Fruit fly (Drosophila melanogaster) whole organism, prepupa: ENCODE data around the gene Ctl1.

Source experiments
- CG10669 ChIP-seq: fragments of 200-800 bp; sonication (Bioruptor generic); optimal IDR thresholded peaks from 3 replicates; lab custom pipeline; 2018; ENCODE audit warnings: missing biosample characterization, mild to moderate bottlenecking, missing genetic modification characterization, moderate library complexity
- CG11294 ChIP-seq: fragments of 200-800 bp; sonication (Bioruptor generic); IDR thresholded peaks from 2 replicates; pipeline ENCODE4 v1.3.6; 2022; ENCODE audit warnings: missing biosample characterization, missing genetic modification characterization
- CG11902 ChIP-seq: fragments of 200-800 bp; sonication (Bioruptor generic); optimal IDR thresholded peaks from 3 replicates; lab custom pipeline; 2016; ENCODE audit warnings: missing biosample characterization, missing genetic modification characterization
- CG15336 ChIP-seq: fragments of 200-800 bp; sonication (Bioruptor generic); IDR thresholded peaks from 2 replicates; pipeline ENCODE4 v1.3.6; 2022; ENCODE audit warnings: missing biosample characterization, missing genetic modification characterization
- CG1621 ChIP-seq: fragments of 200-800 bp; sonication (Bioruptor generic); optimal IDR thresholded peaks from 3 replicates; lab custom pipeline; 2018; ENCODE audit warnings: missing biosample characterization, mild to moderate bottlenecking, missing genetic modification characterization
- CG3032 ChIP-seq: fragments of 200-800 bp; optimal IDR thresholded peaks from 2 replicates; lab custom pipeline; 2019; ENCODE audit warnings: missing biosample characterization, mild to moderate bottlenecking, missing genetic modification characterization, moderate library complexity
- CG32006 ChIP-seq: fragments of 200-800 bp; sonication (Bioruptor generic); optimal IDR thresholded peaks from 3 replicates; lab custom pipeline; 2017; ENCODE audit warnings: missing biosample characterization, mild to moderate bottlenecking, missing genetic modification characterization
- CG34406 ChIP-seq: fragments of 200-800 bp; sonication (Bioruptor generic); optimal IDR thresholded peaks from 3 replicates; lab custom pipeline; 2016; ENCODE audit warnings: missing biosample characterization, missing genetic modification characterization
- CG3919 ChIP-seq: fragments of 200-800 bp; sonication (Bioruptor generic); optimal IDR thresholded peaks from 3 replicates; lab custom pipeline; 2016; ENCODE audit warnings: missing biosample characterization, missing genetic modification characterization
- CG4318 ChIP-seq: fragments of 200-800 bp; sonication (Bioruptor generic); optimal IDR thresholded peaks from 3 replicates; lab custom pipeline; 2017; ENCODE audit warnings: missing biosample characterization, mild to moderate bottlenecking, missing genetic modification characterization
- CG6276 ChIP-seq: fragments of 200-800 bp; sonication (Bioruptor generic); optimal IDR thresholded peaks from 2 replicates; lab custom pipeline; 2017; ENCODE audit warnings: missing biosample characterization, mild to moderate bottlenecking, missing genetic modification characterization
- CG6792 ChIP-seq: fragments of 200-800 bp; sonication (Bioruptor generic); optimal IDR thresholded peaks from 3 replicates; lab custom pipeline; 2016; ENCODE audit warnings: missing biosample characterization, missing genetic modification characterization
- CG6808 ChIP-seq: fragments of 200-800 bp; sonication (Bioruptor generic); optimal IDR thresholded peaks from 3 replicates; lab custom pipeline; 2017; ENCODE audit warnings: missing biosample characterization, missing genetic modification characterization, mild to moderate bottlenecking, moderate library complexity, missing genetic modification reagents
- CG6854 ChIP-seq: fragments of 200-800 bp; sonication (Bioruptor generic); optimal IDR thresholded peaks from 2 replicates; lab custom pipeline; 2017; ENCODE audit warnings: missing biosample characterization, mild to moderate bottlenecking, missing genetic modification characterization
- CG7368 ChIP-seq: fragments of 200-800 bp; sonication (Bioruptor generic); optimal IDR thresholded peaks from 3 replicates; lab custom pipeline; 2016; ENCODE audit warnings: missing biosample characterization, missing genetic modification characterization
- CG8119 ChIP-seq: fragments of 200-800 bp; sonication (Bioruptor generic); IDR thresholded peaks from 3 replicates; pipeline ENCODE4 v1.3.6; 2022; ENCODE audit warnings: missing biosample characterization, missing genetic modification characterization
- CG8319 ChIP-seq: fragments of 200-800 bp; sonication (Bioruptor generic); optimal IDR thresholded peaks from 3 replicates; lab custom pipeline; 2016; ENCODE audit warnings: missing biosample characterization, missing genetic modification characterization
- CG8632 ChIP-seq: fragments of 200-800 bp; sonication (Bioruptor generic); optimal IDR thresholded peaks from 3 replicates; lab custom pipeline; 2016; ENCODE audit warnings: missing biosample characterization, missing genetic modification characterization
- CG9139 ChIP-seq: fragments of 200-800 bp; sonication (Bioruptor generic); optimal IDR thresholded peaks from 3 replicates; lab custom pipeline; 2017; ENCODE audit warnings: missing biosample characterization, mild to moderate bottlenecking, missing genetic modification characterization
- Eip75B ChIP-seq: fragments of 200-800 bp; sonication (Bioruptor generic); optimal IDR thresholded peaks from 3 replicates; lab custom pipeline; 2016; ENCODE audit warnings: missing biosample characterization, missing genetic modification characterization
- Eip78C ChIP-seq: fragments of 200-800 bp; sonication (Bioruptor generic); peaks from one replicate; lab custom pipeline; 2016; ENCODE audit warnings: missing biosample characterization, missing genetic modification characterization
- Eip93F ChIP-seq: fragments of 200-800 bp; sonication (Bioruptor generic); optimal IDR thresholded peaks from 2 replicates; lab custom pipeline; 2016; ENCODE audit warnings: missing biosample characterization, mild to moderate bottlenecking, missing genetic modification characterization
- Ets21C ChIP-seq: fragments of 200-800 bp; sonication (Bioruptor generic); optimal IDR thresholded peaks from 3 replicates; lab custom pipeline; 2016; ENCODE audit warnings: missing biosample characterization, missing genetic modification characterization
- Ets96B ChIP-seq: fragments of 200-800 bp; optimal IDR thresholded peaks from 2 replicates; lab custom pipeline; 2019; ENCODE audit warnings: missing biosample characterization, mild to moderate bottlenecking, missing genetic modification characterization, moderate library complexity
- Hr39 ChIP-seq: fragments of 200-800 bp; sonication (Bioruptor generic); optimal IDR thresholded peaks from 2 replicates; lab custom pipeline; 2016; ENCODE audit warnings: missing biosample characterization, missing genetic modification characterization
- Hr4 ChIP-seq: fragments of 200-800 bp; sonication (Bioruptor generic); optimal IDR thresholded peaks from 3 replicates; lab custom pipeline; 2016; ENCODE audit warnings: missing biosample characterization, missing genetic modification characterization
- Lpt ChIP-seq: fragments of 200-800 bp; sonication (Bioruptor generic); optimal IDR thresholded peaks from 3 replicates; lab custom pipeline; 2016; ENCODE audit warnings: missing biosample characterization, missing genetic modification characterization
- Met ChIP-seq: fragments of 200-800 bp; sonication (Bioruptor generic); optimal IDR thresholded peaks from 3 replicates; lab custom pipeline; 2016; ENCODE audit warnings: missing biosample characterization, missing genetic modification characterization
- OdsH ChIP-seq: fragments of 200-800 bp; sonication (Bioruptor generic); optimal IDR thresholded peaks from 3 replicates; lab custom pipeline; 2016; ENCODE audit warnings: missing biosample characterization, missing genetic modification characterization
- Smox ChIP-seq: fragments of 200-800 bp; sonication (Bioruptor generic); optimal IDR thresholded peaks from 3 replicates; lab custom pipeline; 2016; ENCODE audit warnings: missing biosample characterization, missing genetic modification characterization
- Sox14 ChIP-seq: fragments of 200-800 bp; sonication (Bioruptor generic); optimal IDR thresholded peaks from 3 replicates; lab custom pipeline; 2016; ENCODE audit warnings: missing biosample characterization, missing genetic modification characterization
- achi ChIP-seq: fragments of 200-800 bp; sonication (Bioruptor generic); optimal IDR thresholded peaks from 3 replicates; lab custom pipeline; 2016; ENCODE audit warnings: missing biosample characterization, missing genetic modification characterization
- acj6 ChIP-seq: fragments of 200-800 bp; sonication (Bioruptor generic); optimal IDR thresholded peaks from 3 replicates; lab custom pipeline; 2016; ENCODE audit warnings: missing biosample characterization, missing genetic modification characterization
- cyc ChIP-seq: fragments of 200-800 bp; sonication (Bioruptor generic); optimal IDR thresholded peaks from 3 replicates; lab custom pipeline; 2016; ENCODE audit warnings: missing biosample characterization, missing genetic modification characterization
- dac ChIP-seq: fragments of 200-800 bp; sonication (Bioruptor generic); optimal IDR thresholded peaks from 2 replicates; lab custom pipeline; 2017; ENCODE audit warnings: missing biosample characterization, mild to moderate bottlenecking, missing genetic modification characterization
- dsx ChIP-seq: fragments of 200-800 bp; optimal IDR thresholded peaks from 3 replicates; lab custom pipeline; 2019; ENCODE audit warnings: missing biosample characterization, mild to moderate bottlenecking, missing genetic modification characterization, moderate library complexity; ENCODE audit not compliant: poor library complexity, severe bottlenecking
- eg ChIP-seq: fragments of 200-800 bp; sonication (Bioruptor generic); IDR thresholded peaks from 3 replicates; pipeline ENCODE4 v1.3.6; 2022; ENCODE audit warnings: missing biosample characterization, missing genetic modification characterization
- esn ChIP-seq: fragments of 200-800 bp; sonication (Bioruptor generic); optimal IDR thresholded peaks from 2 replicates; lab custom pipeline; 2016; ENCODE audit warnings: missing biosample characterization, mild to moderate bottlenecking, missing genetic modification characterization, moderate library complexity
- fd59A ChIP-seq: fragments of 200-800 bp; sonication (Bioruptor generic); optimal IDR thresholded peaks from 2 replicates; lab custom pipeline; 2017; ENCODE audit warnings: missing biosample characterization, mild to moderate bottlenecking, missing genetic modification characterization, missing genetic modification reagents
- fkh ChIP-seq: fragments of 200-800 bp; sonication (Bioruptor generic); optimal IDR thresholded peaks from 3 replicates; lab custom pipeline; 2017; ENCODE audit warnings: missing biosample characterization, mild to moderate bottlenecking, missing genetic modification characterization, moderate library complexity
- lz ChIP-seq: fragments of 200-800 bp; sonication (Bioruptor generic); optimal IDR thresholded peaks from 3 replicates; lab custom pipeline; 2016; ENCODE audit warnings: missing biosample characterization, missing genetic modification characterization
- pdm3 ChIP-seq: fragments of 200-800 bp; sonication (Bioruptor generic); optimal IDR thresholded peaks from 3 replicates; lab custom pipeline; 2016; ENCODE audit warnings: missing biosample characterization, missing genetic modification characterization
- salr ChIP-seq, 2 experiments: fragments of 200-800 bp; sonication (Bioruptor generic); optimal IDR thresholded peaks; 3 replicates each; lab custom pipeline; 2016 to 2018; ENCODE audit warnings: missing biosample characterization in 2 of 2, missing genetic modification characterization in 2 of 2, mild to moderate bottlenecking in 1 of 2
- spab ChIP-seq: fragments of 200-800 bp; sonication (Bioruptor generic); optimal IDR thresholded peaks from 2 replicates; lab custom pipeline; 2017; ENCODE audit warnings: missing biosample characterization, mild to moderate bottlenecking, missing genetic modification characterization, missing genetic modification reagents
- ss ChIP-seq, 2 experiments: fragments of 200-800 bp; sonication (Bioruptor generic); optimal IDR thresholded peaks; 2 replicates in 1 of 2; 3 replicates in 1 of 2; lab custom pipeline; 2017 to 2018; ENCODE audit warnings: mild to moderate bottlenecking in 2 of 2, missing biosample characterization in 2 of 2, missing genetic modification characterization in 2 of 2, moderate library complexity in 1 of 2
- svp ChIP-seq: fragments of 200-800 bp; sonication (Bioruptor generic); peaks from one replicate; lab custom pipeline; 2016; ENCODE audit warnings: missing biosample characterization, missing genetic modification characterization
- topi ChIP-seq: fragments of 200-800 bp; sonication (Bioruptor generic); optimal IDR thresholded peaks from 3 replicates; lab custom pipeline; 2016; ENCODE audit warnings: missing biosample characterization, missing genetic modification characterization
- vri ChIP-seq: fragments of 200-800 bp; sonication (Bioruptor generic); optimal IDR thresholded peaks from 3 replicates; lab custom pipeline; 2016; ENCODE audit warnings: missing biosample characterization, mild to moderate bottlenecking, missing genetic modification characterization

Gene Ctl1

dm6 chr3L:4254301-4254834 lies 23.4 kb upstream of the Ctl1 start, which contains the start of the genes ago and CG1265 (continued):
- TF ChIP-seq fkh (peak; percentile 21), Met (GFP tag; lab: Kevin White, UChicago) (peak; percentile 20), Lpt (GFP tag; lab: Kevin White, UChicago) (no peak), CG6854 (GFP tag; lab: Kevin White, UChicago) (no peak), CG8119 (GFP tag; lab: Robert Waterston, UW) (no peak), CG6792 (GFP tag; lab: Kevin White, UChicago) (no peak), CG8632 (GFP tag; lab: Kevin White, UChicago) (peak; percentile 51), CG10669 (GFP tag; lab: Kevin White, UChicago) (no peak)

DNA sequence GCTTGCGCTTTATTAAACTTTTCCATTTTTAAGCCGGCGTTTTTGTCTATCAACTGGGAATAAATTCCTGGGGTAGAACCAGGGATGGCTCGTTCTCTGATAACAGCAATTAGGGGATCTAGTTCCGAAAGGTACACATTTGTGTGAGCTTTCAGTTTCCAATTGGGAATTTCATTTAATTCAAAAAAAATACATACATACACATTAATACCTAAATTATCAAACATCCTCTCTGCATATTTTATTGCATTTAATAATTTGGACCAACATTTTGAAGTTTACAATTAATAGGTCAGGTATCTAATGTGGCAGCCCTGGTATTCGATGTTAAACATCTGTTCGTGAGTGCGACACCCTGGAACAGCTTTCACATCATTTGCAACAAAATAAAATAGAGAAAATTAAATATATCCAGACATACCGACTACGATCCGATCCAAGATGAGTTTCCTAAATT lies 18.6 kb upstream of the Ctl1 start, which contains the start of the genes CG15011 and CG1309:
Gene CG15011, minus strand, starts transcription at position 51 of the 457 bp plus-strand sequence.
Gene CG1309, plus strand, starts transcription at position 329 of the 457 bp plus-strand sequence.
- TF ChIP-seq CG4318 (no peak), Eip75B (GFP tag; lab: Kevin White, UChicago) (peak; percentile 86), CG34406 (peak; percentile 76), Smox (GFP tag; lab: Kevin White, UChicago) (no peak), Eip93F (GFP tag; lab: Kevin White, UChicago) (peak; percentile 7), CG32006 (peak; percentile 75), CG8319 (GFP tag; lab: Kevin White, UChicago) (peak; percentile 67), lz (GFP tag; lab: Kevin White, UChicago) (peak; percentile 85), Hr4 (GFP tag; lab: Kevin White, UChicago) (peak; percentile 84), eg (GFP tag; lab: Robert Waterston, UW) (peak; percentile 63; the same call in 2 of the 3 replicates), CG6276 (no peak), pdm3 (GFP tag; lab: Kevin White, UChicago) (peak; percentile 83), fkh (peak; percentile 69), cyc (GFP tag; lab: Kevin White, UChicago) (peak; percentile 86), salr (GFP tag; optimal IDR thresholded peaks at IDR 0.05; lab: Kevin White, UChicago) (peak; percentile 41 to 47), CG11902 (GFP tag; lab: Kevin White, UChicago) (peak; percentile 68), dsx (GFP tag; lab: Kevin White, UChicago) (peak; percentile 86), dac (peak; percentile 61), CG15336 (GFP tag; lab: Robert Waterston, UW) (no peak; the same call in 1 of the 2 replicates), CG3919 (GFP tag; lab: Kevin White, UChicago) (peak; percentile 83), Sox14 (GFP tag; lab: Kevin White, UChicago) (peak; percentile 86), Hr39 (GFP tag; lab: Kevin White, UChicago) (peak; percentile 89), CG10669 (GFP tag; lab: Kevin White, UChicago) (peak; percentile 66), Ets21C (GFP tag; lab: Kevin White, UChicago) (peak; percentile 83), CG9139 (GFP tag; lab: Kevin White, UChicago) (no peak), CG1621 (tag; lab: Kevin White, UChicago) (peak; percentile 51), acj6 (GFP tag; lab: Kevin White, UChicago) (peak; percentile 82), fd59A (peak; percentile 57), svp (peak; percentile 99), CG3032 (peak; percentile 85), CG8632 (GFP tag; lab: Kevin White, UChicago) (peak; percentile 69), Met (GFP tag; lab: Kevin White, UChicago) (peak; percentile 83), CG11294 (no peak), achi (peak; percentile 82), CG7368 (GFP tag; lab: Kevin White, UChicago) (peak; percentile 26), ss (GFP tag; optimal IDR thresholded peaks at IDR 0.05; lab: Kevin White, UChicago) (peak; percentile 49 to 75), Lpt (GFP tag; lab: Kevin White, UChicago) (peak; percentile 65), Eip78C (GFP tag; lab: Kevin White, UChicago) (peak; percentile 93), CG6808 (GFP tag; lab: Kevin White, UChicago) (peak; percentile 66), spab (GFP tag; lab: Kevin White, UChicago) (no peak), topi (peak; percentile 82), OdsH (peak; percentile 83), esn (GFP tag; lab: Kevin White, UChicago) (peak; percentile 89), Ets96B (tag; lab: Kevin White, UChicago) (peak; percentile 79), vri (GFP tag; lab: Kevin White, UChicago) (no peak)
